Fruit fly (Drosophila melanogaster) S2 (cell line): Measurements from ENCODE around the gene CG33288.

ENCODE experiments used
- CG8478 ChIP-seq: fragments of >200 bp; optimal IDR thresholded peaks from 2 replicates; lab custom pipeline; 2018
- CTCF ChIP-seq, 2 experiments: fragments of >200 bp; optimal IDR thresholded peaks; 2 replicates each; lab custom pipeline; 2018

- no peak for TF ChIP-seq CTCF (optimal IDR thresholded peaks at IDR 0.05; lab: Kevin White, UChicago)
- TF ChIP-seq CG8478 (lab: Kevin White, UChicago), result no peak
These were observed 44.1 kb upstream of the CG33288 start for dm6 chr3L:21383440-21383839.
